Fruit fly (Drosophila melanogaster) whole organism, embryonic: Measurements from ENCODE around the gene CG12728.
A peak's percentile ranks its signal among the peaks of the same experiment; 100 is the strongest.

Source experiments
- CG11504 ChIP-seq: fragments of 200-800 bp; sonication (Bioruptor generic); optimal IDR thresholded peaks from 3 replicates; lab custom pipeline; 2019; ENCODE audit warnings: missing biosample characterization, mild to moderate bottlenecking, missing genetic modification characterization, moderate library complexity
- CG12155 ChIP-seq: fragments of 200-800 bp; sonication (Bioruptor generic); optimal IDR thresholded peaks from 3 replicates; lab custom pipeline; 2016; ENCODE audit warnings: missing biosample characterization, missing genetic modification characterization
- CG1233 ChIP-seq: fragments of 200-800 bp; sonication (Bioruptor generic); optimal IDR thresholded peaks from 4 replicates; lab custom pipeline; 2018; ENCODE audit warnings: missing biosample characterization, mild to moderate bottlenecking, missing genetic modification characterization
- CG14710 ChIP-seq: fragments of 200-800 bp; sonication (Bioruptor generic); optimal IDR thresholded peaks from 3 replicates; lab custom pipeline; 2019; ENCODE audit warnings: missing biosample characterization, mild to moderate bottlenecking, missing genetic modification characterization, moderate library complexity
- CG1602 ChIP-seq: fragments of 200-800 bp; sonication (Bioruptor generic); optimal IDR thresholded peaks from 3 replicates; lab custom pipeline; 2016; ENCODE audit warnings: missing biosample characterization, missing genetic modification characterization
- CG1603 ChIP-seq: fragments of 200-800 bp; sonication (Bioruptor generic); optimal IDR thresholded peaks from 2 replicates; lab custom pipeline; 2019; ENCODE audit warnings: missing biosample characterization, mild to moderate bottlenecking, missing genetic modification characterization, moderate library complexity
- CG17361 ChIP-seq: fragments of 200-800 bp; sonication (Bioruptor generic); IDR thresholded peaks from 3 replicates; pipeline ENCODE4 v1.3.6; 2022; ENCODE audit warnings: missing biosample characterization, missing genetic modification characterization
- CG18599 ChIP-seq: fragments of 200-800 bp; sonication (Bioruptor generic); optimal IDR thresholded peaks from 3 replicates; lab custom pipeline; 2017; ENCODE audit warnings: missing biosample characterization, missing genetic modification characterization, mild to moderate bottlenecking, moderate library complexity, missing genetic modification reagents
- CG2120 ChIP-seq: fragments of 200-800 bp; sonication (Bioruptor generic); optimal IDR thresholded peaks from 3 replicates; lab custom pipeline; 2016; ENCODE audit warnings: missing biosample characterization, missing genetic modification characterization
- CG2199 ChIP-seq: fragments of 200-800 bp; sonication (Bioruptor generic); IDR thresholded peaks from 3 replicates; pipeline ENCODE4 v1.3.6; 2022; ENCODE audit warnings: missing biosample characterization, missing genetic modification characterization
- CG3407 ChIP-seq: fragments of 200-800 bp; sonication (Bioruptor generic); optimal IDR thresholded peaks from 2 replicates; lab custom pipeline; 2018; ENCODE audit warnings: missing biosample characterization, mild to moderate bottlenecking, missing genetic modification characterization
- CG34376 ChIP-seq: fragments of 200-800 bp; sonication (Bioruptor generic); optimal IDR thresholded peaks from 2 replicates; lab custom pipeline; 2018; ENCODE audit warnings: missing biosample characterization, mild to moderate bottlenecking, missing genetic modification characterization
- CG8388 ChIP-seq: fragments of 200-800 bp; sonication (Bioruptor generic); optimal IDR thresholded peaks from 2 replicates; lab custom pipeline; 2019; ENCODE audit warnings: missing biosample characterization, mild to moderate bottlenecking, missing genetic modification characterization, moderate library complexity
- CG8924 ChIP-seq: fragments of 200-800 bp; optimal IDR thresholded peaks from 3 replicates; lab custom pipeline; 2019; ENCODE audit warnings: missing biosample characterization, mild to moderate bottlenecking, missing genetic modification characterization, moderate library complexity
- CG9817 ChIP-seq: fragments of 200-800 bp; sonication (Bioruptor generic); optimal IDR thresholded peaks from 2 replicates; lab custom pipeline; 2018; ENCODE audit warnings: missing biosample characterization, mild to moderate bottlenecking, missing genetic modification characterization, moderate library complexity
- CHES-1-like ChIP-seq: fragments of 200-800 bp; sonication (Bioruptor generic); optimal IDR thresholded peaks from 2 replicates; lab custom pipeline; 2016; ENCODE audit warnings: missing biosample characterization, missing genetic modification characterization
- Doc3 ChIP-seq: fragments of 200-800 bp; sonication (Bioruptor generic); IDR thresholded peaks from 3 replicates; pipeline ENCODE4 v1.3.6; 2022; ENCODE audit warnings: missing biosample characterization, missing genetic modification characterization; ENCODE audit not compliant: partially characterized antibody
- Dp ChIP-seq: fragments of 200-800 bp; sonication (Bioruptor generic); optimal IDR thresholded peaks from 2 replicates; lab custom pipeline; 2018; ENCODE audit warnings: missing biosample characterization, mild to moderate bottlenecking, missing genetic modification characterization, moderate library complexity
- Drgx ChIP-seq: fragments of 200-800 bp; sonication (Bioruptor generic); IDR thresholded peaks from 2 replicates; pipeline ENCODE4 v1.3.6; 2022; ENCODE audit warnings: missing biosample characterization, missing genetic modification characterization
- Gug ChIP-seq: fragments of 200-800 bp; sonication (Bioruptor generic); IDR thresholded peaks from 4 replicates; pipeline ENCODE4 v1.3.6; 2022; ENCODE audit warnings: missing biosample characterization, missing genetic modification characterization
- Hand ChIP-seq: fragments of 200-800 bp; sonication (Bioruptor generic); optimal IDR thresholded peaks from 2 replicates; lab custom pipeline; 2017; ENCODE audit warnings: mild to moderate bottlenecking, missing biosample characterization, missing genetic modification reagents, missing genetic modification characterization
- Hey ChIP-seq: fragments of 200-800 bp; sonication (Bioruptor generic); optimal IDR thresholded peaks from 3 replicates; lab custom pipeline; 2018; ENCODE audit warnings: missing biosample characterization, mild to moderate bottlenecking, missing genetic modification characterization
- NK7.1 ChIP-seq: fragments of 200-800 bp; sonication (Bioruptor generic); optimal IDR thresholded peaks from 3 replicates; lab custom pipeline; 2016; ENCODE audit warnings: missing biosample characterization, missing genetic modification characterization
- Nf-YC ChIP-seq: fragments of 200-800 bp; optimal IDR thresholded peaks from 3 replicates; lab custom pipeline; 2019; ENCODE audit warnings: missing biosample characterization, mild to moderate bottlenecking, missing genetic modification characterization, moderate library complexity
- Pdp1 ChIP-seq, 2 experiments: fragments of 200-800 bp; sonication (Bioruptor generic); optimal IDR thresholded peaks; 3 replicates each; lab custom pipeline; 2016; ENCODE audit warnings: missing biosample characterization in 2 of 2, missing genetic modification characterization in 2 of 2, mild to moderate bottlenecking in 1 of 2, moderate library complexity in 1 of 2
- Sry-β ChIP-seq: fragments of 200-800 bp; sonication (Bioruptor generic); optimal IDR thresholded peaks from 2 replicates; lab custom pipeline; 2018; ENCODE audit warnings: missing biosample characterization, mild to moderate bottlenecking, missing genetic modification characterization, moderate library complexity
- abd-A ChIP-seq: fragments of 200-800 bp; sonication (Bioruptor generic); optimal IDR thresholded peaks from 3 replicates; lab custom pipeline; 2019; ENCODE audit warnings: missing biosample characterization, mild to moderate bottlenecking, missing genetic modification characterization, moderate library complexity
- ara ChIP-seq: fragments of 200-800 bp; sonication (Bioruptor generic); IDR thresholded peaks from 2 replicates; pipeline ENCODE4 v1.3.6; 2022; ENCODE audit warnings: missing biosample characterization, missing genetic modification characterization
- cg ChIP-seq: fragments of 200-800 bp; sonication (Bioruptor generic); optimal IDR thresholded peaks from 3 replicates; lab custom pipeline; 2019; ENCODE audit warnings: missing biosample characterization, mild to moderate bottlenecking, missing genetic modification characterization, moderate library complexity
- dmrt11E ChIP-seq: fragments of 200-800 bp; sonication (Bioruptor generic); optimal IDR thresholded peaks from 3 replicates; lab custom pipeline; 2018; ENCODE audit warnings: missing biosample characterization, mild to moderate bottlenecking, missing genetic modification characterization, moderate library complexity
- eve ChIP-seq, 2 experiments: fragments of >200 bp; optimal IDR thresholded peaks; 2 replicates each; lab custom pipeline; 2017; ENCODE audit warnings: missing biosample characterization in 2 of 2, missing genetic modification characterization in 2 of 2
- exex ChIP-seq: fragments of 200-800 bp; sonication (Bioruptor generic); optimal IDR thresholded peaks from 4 replicates; lab custom pipeline; 2018; ENCODE audit warnings: missing biosample characterization, mild to moderate bottlenecking, missing genetic modification characterization, moderate library complexity
- gcm ChIP-seq: fragments of 200-800 bp; sonication (Bioruptor generic); optimal IDR thresholded peaks from 2 replicates; lab custom pipeline; 2019; ENCODE audit warnings: missing biosample characterization, mild to moderate bottlenecking, missing genetic modification characterization, moderate library complexity
- grau ChIP-seq: fragments of 200-800 bp; optimal IDR thresholded peaks from 3 replicates; lab custom pipeline; 2019; ENCODE audit warnings: missing biosample characterization, mild to moderate bottlenecking, missing genetic modification characterization, moderate library complexity
- grn ChIP-seq: fragments of 200-800 bp; sonication (Bioruptor generic); optimal IDR thresholded peaks from 3 replicates; lab custom pipeline; 2017; ENCODE audit warnings: missing biosample characterization, missing genetic modification characterization
- gsb ChIP-seq: fragments of 200-800 bp; sonication (Bioruptor generic); IDR thresholded peaks from 2 replicates; pipeline ENCODE4 v1.3.6; 2022; ENCODE audit warnings: missing biosample characterization, missing genetic modification characterization
- inv ChIP-seq: fragments of 200-800 bp; sonication (Bioruptor generic); IDR thresholded peaks from 2 replicates; pipeline ENCODE4 v1.3.6; 2022; ENCODE audit warnings: missing biosample characterization, missing genetic modification characterization; ENCODE audit not compliant: partially characterized antibody
- mirr ChIP-seq: fragments of 200-800 bp; sonication (Bioruptor generic); optimal IDR thresholded peaks from 3 replicates; lab custom pipeline; 2018; ENCODE audit warnings: missing biosample characterization, mild to moderate bottlenecking, missing genetic modification characterization
- nmo ChIP-seq: fragments of 200-800 bp; sonication (Bioruptor generic); optimal IDR thresholded peaks from 2 replicates; lab custom pipeline; 2018; ENCODE audit warnings: missing biosample characterization, mild to moderate bottlenecking, missing genetic modification characterization, moderate library complexity
- row ChIP-seq: fragments of 200-800 bp; sonication (Bioruptor generic); IDR thresholded peaks from 3 replicates; pipeline ENCODE4 v1.3.6; 2022; ENCODE audit warnings: missing biosample characterization, missing genetic modification characterization
- sens ChIP-seq: fragments of 200-800 bp; sonication (Bioruptor generic); peaks from one replicate; lab custom pipeline; 2016; ENCODE audit warnings: missing biosample characterization, missing genetic modification characterization
- sqz ChIP-seq: fragments of 200-800 bp; sonication (Bioruptor generic); optimal IDR thresholded peaks from 3 replicates; lab custom pipeline; 2018; ENCODE audit warnings: missing biosample characterization, mild to moderate bottlenecking, missing genetic modification characterization
- sug ChIP-seq: fragments of 200-800 bp; optimal IDR thresholded peaks from 2 replicates; lab custom pipeline; 2019; ENCODE audit warnings: missing biosample characterization, mild to moderate bottlenecking, missing genetic modification characterization, moderate library complexity
- unpg ChIP-seq: fragments of 200-800 bp; sonication (Bioruptor generic); optimal IDR thresholded peaks from 3 replicates; lab custom pipeline; 2018; ENCODE audit warnings: missing biosample characterization, mild to moderate bottlenecking, missing genetic modification characterization, moderate library complexity
- vnd ChIP-seq: fragments of 200-800 bp; sonication (Bioruptor generic); IDR thresholded peaks from 3 replicates; pipeline ENCODE4 v1.3.6; 2022; ENCODE audit warnings: missing biosample characterization, missing genetic modification characterization; ENCODE audit not compliant: partially characterized antibody
- z ChIP-seq: fragments of 200-800 bp; sonication (Bioruptor generic); IDR thresholded peaks from 3 replicates; pipeline ENCODE4 v1.3.6; 2022; ENCODE audit warnings: missing biosample characterization, missing genetic modification characterization

The CG12728 gene

DNA sequence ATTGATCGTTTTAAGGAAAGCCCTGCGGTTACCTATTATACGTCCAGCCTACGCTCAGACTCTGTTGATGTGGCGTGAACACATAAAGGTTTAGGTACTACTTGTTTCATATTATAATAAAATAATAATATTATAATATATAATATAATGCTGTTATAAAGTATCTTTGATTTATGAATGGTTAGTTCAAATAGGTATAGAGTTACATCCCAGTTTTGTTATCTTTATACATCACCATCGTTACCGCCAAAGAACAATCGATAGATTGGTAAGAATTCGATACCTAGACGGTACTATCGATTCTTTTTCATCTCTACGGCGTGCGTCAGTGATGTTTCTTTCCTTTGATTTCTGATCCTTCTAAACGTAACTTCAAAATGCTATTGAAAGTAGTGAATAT, at the start of gene CG12728:
Gene CG12728 (plus strand): TSS at position 301 of the 400 bp plus-strand sequence.
- peak; percentile 10; the same call in 1 of the 3 replicates for TF ChIP-seq Doc3 (GFP tag; lab: Robert Waterston, UW)

DNA sequence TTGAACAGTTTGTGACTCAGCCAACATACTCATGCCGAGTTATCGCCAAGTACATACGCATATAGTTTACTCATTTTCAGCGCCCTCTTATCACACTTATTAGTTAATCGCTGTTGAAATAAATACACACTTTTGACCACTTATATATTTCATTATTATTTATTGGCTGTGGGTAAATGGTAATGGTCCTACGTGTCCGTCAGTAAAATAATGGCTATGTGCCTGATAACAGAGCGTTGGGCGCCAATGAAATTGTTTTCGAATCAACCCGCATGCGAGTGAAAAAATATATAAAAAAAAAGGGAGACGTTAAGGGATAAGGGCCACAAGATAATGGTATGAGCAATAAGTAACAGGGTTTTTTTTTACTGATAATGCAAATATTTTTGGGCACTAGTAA, 49.2 kb upstream of the CG12728 start:
- no peak for TF ChIP-seq CG11504
- TF ChIP-seq abd-A (tag; lab: Kevin White, UChicago), result peak; percentile 16
- peak; percentile 76 for TF ChIP-seq sug
- peak; percentile 56 for TF ChIP-seq sqz (GFP tag; lab: Kevin White, UChicago)
- TF ChIP-seq Pdp1 (GFP tag; optimal IDR thresholded peaks at IDR 0.05; lab: Kevin White, UChicago), result peak in 1 of 2 experiments; percentile 29
- no peak for TF ChIP-seq CHES-1-like (GFP tag; lab: Kevin White, UChicago)
- TF ChIP-seq sens, result peak; percentile 46
- TF ChIP-seq Hand (GFP tag; lab: Kevin White, UChicago), result no peak
- TF ChIP-seq CG34376, result peak; percentile 68
- no peak for TF ChIP-seq CG12155 (GFP tag; lab: Kevin White, UChicago)
- peak; percentile 8 for TF ChIP-seq CG18599 (GFP tag; lab: Kevin White, UChicago)
- TF ChIP-seq Dp, result no peak
- peak; percentile 16 for TF ChIP-seq Nf-YC (tag; lab: Kevin White, UChicago)
- peak; percentile 26 for TF ChIP-seq CG8388
- peak; percentile 31 for TF ChIP-seq grn (GFP tag; lab: Kevin White, UChicago)
- peak; percentile 57 for TF ChIP-seq mirr
- TF ChIP-seq vnd, result no peak
- peak; percentile 97 for TF ChIP-seq exex (tag; lab: Kevin White, UChicago)
- no peak for TF ChIP-seq gsb (GFP tag; lab: Robert Waterston, UW)
- no peak for TF ChIP-seq inv (GFP tag; lab: Robert Waterston, UW)
- TF ChIP-seq CG1233, result no peak
- peak; percentile 29 for TF ChIP-seq Hey
- TF ChIP-seq NK7.1 (GFP tag; lab: Kevin White, UChicago), result no peak
- TF ChIP-seq gcm (GFP tag; lab: Kevin White, UChicago), result peak; percentile 87
- TF ChIP-seq eve (GFP tag; optimal IDR thresholded peaks at IDR 0.05; lab: Kevin White, UChicago), result no peak
- TF ChIP-seq Gug, result no peak
- TF ChIP-seq CG17361, result peak; percentile 33; the same call in 1 of the 3 replicates
- TF ChIP-seq cg, result no peak

- TF ChIP-seq dmrt11E (tag; lab: Kevin White, UChicago), result peak; percentile 43
- peak; percentile 29 for TF ChIP-seq CG2120
- peak; percentile 78 for TF ChIP-seq grau (tag; lab: Kevin White, UChicago)
- TF ChIP-seq ara, result no peak
- TF ChIP-seq CG1603, result peak; percentile 6
- peak; percentile 9 for TF ChIP-seq CG1602 (GFP tag; lab: Kevin White, UChicago)
- TF ChIP-seq Drgx (GFP tag; lab: Robert Waterston, UW), result 0 out of 2 replicates have a peak, but pooled peaks have one; percentile 13
- TF ChIP-seq CG14710 (tag; lab: Kevin White, UChicago), result peak; percentile 15
- 0 out of 3 replicates have a peak, but pooled peaks have one; percentile 30 for TF ChIP-seq z (GFP tag; lab: Robert Waterston, UW)
- no peak for TF ChIP-seq unpg (GFP tag; lab: Kevin White, UChicago)
- peak; percentile 2 for TF ChIP-seq sens
- peak; percentile 19 for TF ChIP-seq nmo
- no peak for TF ChIP-seq CG3407
- peak; percentile 26; the same call in 1 of the 3 replicates for TF ChIP-seq CG2199
- TF ChIP-seq CG9817 (tag; lab: Kevin White, UChicago), result peak; percentile 10
- peak; percentile 60 for TF ChIP-seq row
- peak; percentile 31 for TF ChIP-seq CG8924
- no peak for TF ChIP-seq Sry-β (GFP tag; lab: Kevin White, UChicago)
- peak; percentile 7; the same call in 1 of the 4 replicates for TF ChIP-seq Gug
These were observed 47.6 kb upstream of the CG12728 start for dm6 chrX:5894529-5895487.
